Worm (Caenorhabditis elegans) whole organism, L2 larva: ENCODE measurements around the gene pals-33.

ENCODE experiments used
- C34F6.9 ChIP-seq: fragments of 150-350 bp; optimal IDR thresholded peaks from 2 replicates; lab custom pipeline; 2014; ENCODE audit warnings: missing biosample characterization, missing genetic modification characterization
- Y55F3AM.14 ChIP-seq: fragments of 200-800 bp; sonication (Bioruptor generic); optimal IDR thresholded peaks from 2 replicates; lab custom pipeline; 2018; ENCODE audit warnings: mild to moderate bottlenecking, missing genetic modification characterization, missing compliant biosample characterization
- blmp-1 ChIP-seq: sonication (generic microtip); optimal IDR thresholded peaks from 2 replicates; lab custom pipeline; 2017; ENCODE audit warnings: missing genetic modification characterization, mild to moderate bottlenecking, missing compliant biosample characterization, antibody characterized with exemption, moderate library complexity; ENCODE audit not compliant: insufficient read depth
- ceh-82 ChIP-seq: fragments of 150-350 bp; optimal IDR thresholded peaks from 2 replicates; lab custom pipeline; 2014; ENCODE audit warnings: missing biosample characterization, missing genetic modification characterization
- nhr-77 ChIP-seq: fragments of 150-350 bp; optimal IDR thresholded peaks from 2 replicates; lab custom pipeline; 2014; ENCODE audit warnings: missing biosample characterization, missing genetic modification characterization
- skn-1 ChIP-seq: sonication (generic microtip); optimal IDR thresholded peaks from 2 replicates; lab custom pipeline; 2017; ENCODE audit warnings: missing biosample characterization, missing genetic modification characterization
- unc-39 ChIP-seq: fragments of 150-350 bp; optimal IDR thresholded peaks from 2 replicates; lab custom pipeline; 2014; ENCODE audit warnings: missing biosample characterization, missing genetic modification characterization
- zag-1 ChIP-seq: fragments of 150-350 bp; optimal IDR thresholded peaks from 2 replicates; lab custom pipeline; 2014; ENCODE audit warnings: missing biosample characterization, missing genetic modification characterization

DNA sequence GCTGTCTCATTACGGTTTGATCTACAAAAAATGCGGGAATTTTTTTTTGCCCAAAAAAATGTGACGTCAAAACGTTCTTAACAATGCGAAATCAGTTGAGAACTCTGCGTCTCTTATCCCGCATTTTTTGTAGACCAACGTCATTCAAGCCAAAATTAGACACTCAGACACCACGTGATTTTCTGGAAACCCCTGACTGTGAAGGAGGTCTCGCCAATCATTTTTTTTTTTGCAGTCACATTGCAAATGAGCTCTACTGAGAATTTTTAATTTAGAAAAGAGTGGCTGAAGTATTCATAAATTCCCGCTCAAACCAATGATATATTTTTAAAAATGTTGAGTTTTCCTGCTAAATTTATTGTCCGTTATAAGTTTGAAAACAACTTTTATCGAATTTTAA is 45.3 kb downstream of the pals-33 start:
- TF ChIP-seq skn-1 (tag; lab: Kevin White, UChicago): no peak
- TF ChIP-seq C34F6.9 (tag; lab: Kevin White, UChicago): no peak
- TF ChIP-seq ceh-82 (tag; lab: Kevin White, UChicago): no peak
- TF ChIP-seq unc-39 (tag; lab: Kevin White, UChicago): no peak
- no peak for TF ChIP-seq nhr-77 (tag; lab: Kevin White, UChicago)
- no peak for TF ChIP-seq zag-1 (tag; lab: Kevin White, UChicago)
- no peak for TF ChIP-seq blmp-1
- no peak for TF ChIP-seq Y55F3AM.14 (GFP tag; lab: Kevin White, UChicago)
